Fruit fly (Drosophila melanogaster): ENCODE results near the gene mld.

dm6 chr3R:24577355-24577754 is 8.1 kb upstream of the mld start:
- TF ChIP-seq Mio (GFP tag; optimal IDR thresholded peaks at IDR 0.05) (no peak), foxo (GFP tag; optimal IDR thresholded peaks at IDR 0.05) (no peak), dmrt93B (GFP tag; optimal IDR thresholded peaks at IDR 0.05) (no peak), OdsH (GFP tag; optimal IDR thresholded peaks at IDR 0.05) (no peak), dsf (GFP tag; optimal IDR thresholded peaks at IDR 0.05; ENCODE audit: borderline replicate concordance) (no peak), Abd-B (GFP tag; optimal IDR thresholded peaks at IDR 0.05) (no peak), fru (GFP tag; optimal IDR thresholded peaks at IDR 0.05) (no peak), Hr78 (GFP tag; optimal IDR thresholded peaks at IDR 0.05) (no peak), Myc (optimal IDR thresholded peaks at IDR 0.05) (no peak), psq (GFP tag; optimal IDR thresholded peaks at IDR 0.05) (no peak), sage (GFP tag; optimal IDR thresholded peaks at IDR 0.05) (no peak), dl (GFP tag; optimal IDR thresholded peaks at IDR 0.05; ENCODE audit: insufficient read depth in 1 of 2, partially characterized antibody in 2 of 2) (no peak), h (GFP tag; optimal IDR thresholded peaks at IDR 0.05) (no peak)
